Worm (Caenorhabditis elegans): ENCODE results near the gene rabr-1.
A peak's percentile ranks its signal among the peaks of the same experiment; 100 is the strongest.

Gene rabr-1

DNA sequence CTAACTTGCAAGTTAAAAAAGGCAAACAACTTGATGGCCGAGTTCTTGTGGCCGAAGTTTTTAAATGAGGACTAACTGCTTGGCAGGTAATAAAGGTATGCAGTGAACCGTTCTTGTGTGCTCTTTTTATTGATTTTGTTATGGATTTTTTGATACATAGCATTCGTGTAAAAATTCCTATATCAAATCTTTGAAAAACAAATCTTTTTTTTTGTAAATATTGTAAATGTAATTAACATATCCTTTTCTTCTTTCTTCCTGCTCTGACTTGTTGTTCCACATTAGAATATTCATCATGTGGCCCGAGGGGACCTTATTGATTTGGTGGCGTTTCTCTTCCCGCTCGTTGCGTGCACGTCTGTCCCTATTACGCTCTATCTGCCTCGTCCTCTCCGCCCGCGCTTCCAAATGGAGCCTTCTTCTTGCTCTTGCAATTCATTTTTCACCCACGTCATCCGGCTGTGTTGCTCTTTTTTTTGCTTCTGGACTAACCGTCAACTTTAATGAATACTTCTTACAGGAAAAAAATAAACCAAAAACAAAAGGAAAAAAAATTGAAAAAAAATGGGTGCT lies 7.4 kb upstream of the rabr-1 start, which contains the start of gene hid-1:
Gene hid-1, plus strand, starts transcription at position 523 of the 573 bp plus-strand sequence.
- TF ChIP-seq hmg-1.1 (GFP tag; IDR thresholded peaks at IDR 0.05): 0 out of 2 replicates have a peak, but pooled peaks have one; percentile 44
- no peak for TF ChIP-seq dmd-8 (GFP tag; IDR thresholded peaks at IDR 0.05)
- no peak for TF ChIP-seq mep-1 (tag; optimal IDR thresholded peaks at IDR 0.05)
- no peak for TF ChIP-seq arid-1 (GFP tag; conservative IDR thresholded peaks at IDR 0.05)
- TF ChIP-seq F37D6.2 (tag; optimal IDR thresholded peaks at IDR 0.05): peak; percentile 9
- no peak for TF ChIP-seq ama-1 (optimal IDR thresholded peaks at IDR 0.05)
- no peak for TF ChIP-seq dmd-6 (GFP tag; IDR thresholded peaks at IDR 0.05)
- peak in 1 of 2 experiments; percentile 40 for TF ChIP-seq mdl-1 (tag; optimal IDR thresholded peaks at IDR 0.05)
- 0 out of 2 replicates have a peak, but pooled peaks have one; percentile 7 for TF ChIP-seq vab-7 (GFP tag; IDR thresholded peaks at IDR 0.05)
- no peak for TF ChIP-seq lin-29 (GFP tag; IDR thresholded peaks at IDR 0.05)
- no peak for TF ChIP-seq dpl-1 (GFP tag; optimal IDR thresholded peaks at IDR 0.05)
- peak; percentile 37 for TF ChIP-seq hlh-30 (tag; optimal IDR thresholded peaks at IDR 0.05; ENCODE audit: insufficient read depth)
- TF ChIP-seq ctbp-1 (GFP tag; IDR thresholded peaks at IDR 0.05): 0 out of 2 replicates have a peak, but pooled peaks have one; percentile 51
- TF ChIP-seq daf-8 (GFP tag; IDR thresholded peaks at IDR 0.05): no peak
- no peak for TF ChIP-seq lin-39 (tag; optimal IDR thresholded peaks at IDR 0.05)
- no peak for TF ChIP-seq daf-19 (GFP tag; conservative IDR thresholded peaks at IDR 0.05)
- no peak for TF ChIP-seq Y75B8A.6 (GFP tag; IDR thresholded peaks at IDR 0.05)
- no peak for TF ChIP-seq duxl-1 (tag; optimal IDR thresholded peaks at IDR 0.05; ENCODE audit: poor library complexity)
- no peak for TF ChIP-seq lin-1 (GFP tag; IDR thresholded peaks at IDR 0.05)
- TF ChIP-seq mes-2 (tag; optimal IDR thresholded peaks at IDR 0.05; ENCODE audit: poor library complexity, severe bottlenecking): peak; percentile 67
- no peak for TF ChIP-seq snpc-4 (tag; optimal IDR thresholded peaks at IDR 0.05)
- no peak for TF ChIP-seq mxl-3 (GFP tag; optimal IDR thresholded peaks at IDR 0.05)
- TF ChIP-seq aha-1 (tag): peak; percentile 77
- peak; percentile 3 for TF ChIP-seq pqm-1 (tag; optimal IDR thresholded peaks at IDR 0.05)
- peak in 1 of 2 experiments; percentile 54 for TF ChIP-seq lsy-2 (tag; optimal IDR thresholded peaks at IDR 0.05)
- TF ChIP-seq nhr-25 (tag; optimal IDR thresholded peaks at IDR 0.05; ENCODE audit: borderline replicate concordance, insufficient read depth): no peak
- TF ChIP-seq ceh-62 (tag; optimal IDR thresholded peaks at IDR 0.05): no peak
- TF ChIP-seq ceh-44 (GFP tag; IDR thresholded peaks at IDR 0.05): no peak
- no peak for TF ChIP-seq lin-38 (GFP tag; IDR thresholded peaks at IDR 0.05)
- TF ChIP-seq Y105C5A.15 (GFP tag; IDR thresholded peaks at IDR 0.05): no peak

ce11 chrX:2493586-2494175 lies 2.3 kb upstream of the rabr-1 start:
- TF ChIP-seq ama-1 (optimal IDR thresholded peaks at IDR 0.05): no peak
- peak; percentile 36; the same call in 1 of the 2 replicates for TF ChIP-seq set-16 (GFP tag; IDR thresholded peaks at IDR 0.05)

- TF ChIP-seq aly-2 (tag; optimal IDR thresholded peaks at IDR 0.05): no peak
- TF ChIP-seq fkh-10 (GFP tag; optimal IDR thresholded peaks at IDR 0.05): peak; percentile 81
- TF ChIP-seq ces-1 (GFP tag; optimal IDR thresholded peaks at IDR 0.05): peak; percentile 62
- TF ChIP-seq ctbp-1 (GFP tag; IDR thresholded peaks at IDR 0.05): peak; percentile 46; the same call in 1 of the 2 replicates
These were observed 1.7 kb upstream of the rabr-1 start for ce11 chrX:2494296-2494695.

ce11 chrX:2497816-2498215 lies 1.8 kb downstream of the rabr-1 start:
- TF ChIP-seq pha-4 (GFP tag; IDR thresholded peaks at IDR 0.05) (no peak), pha-4 (tag; optimal IDR thresholded peaks at IDR 0.05) (peak; percentile 45), egl-43 (GFP tag; IDR thresholded peaks at IDR 0.05) (0 out of 2 replicates have a peak, but pooled peaks have one; percentile 41), aha-1 (tag) (peak; percentile 86), set-16 (GFP tag; IDR thresholded peaks at IDR 0.05) (no peak)
